Fruit fly (Drosophila melanogaster) whole organism, prepupa: ENCODE data around the gene Ir100a.

Experiments
- CG10669 ChIP-seq: fragments of 200-800 bp; sonication (Bioruptor generic); optimal IDR thresholded peaks from 3 replicates; lab custom pipeline; 2018; ENCODE audit warnings: missing biosample characterization, mild to moderate bottlenecking, missing genetic modification characterization, moderate library complexity
- CG15336 ChIP-seq: fragments of 200-800 bp; sonication (Bioruptor generic); IDR thresholded peaks from 2 replicates; pipeline ENCODE4 v1.3.6; 2022; ENCODE audit warnings: missing biosample characterization, missing genetic modification characterization
- CG16779 ChIP-seq: fragments of 200-800 bp; sonication (Bioruptor generic); optimal IDR thresholded peaks from 3 replicates; lab custom pipeline; 2017; ENCODE audit warnings: missing biosample characterization, mild to moderate bottlenecking, missing genetic modification characterization
- CG31627 ChIP-seq: fragments of 200-800 bp; sonication (Bioruptor generic); optimal IDR thresholded peaks from 3 replicates; lab custom pipeline; 2016; ENCODE audit warnings: missing biosample characterization, missing genetic modification characterization
- Eip93F ChIP-seq: fragments of 200-800 bp; sonication (Bioruptor generic); optimal IDR thresholded peaks from 2 replicates; lab custom pipeline; 2016; ENCODE audit warnings: missing biosample characterization, mild to moderate bottlenecking, missing genetic modification characterization
- Sox14 ChIP-seq: fragments of 200-800 bp; sonication (Bioruptor generic); optimal IDR thresholded peaks from 3 replicates; lab custom pipeline; 2016; ENCODE audit warnings: missing biosample characterization, missing genetic modification characterization
- cyc ChIP-seq: fragments of 200-800 bp; sonication (Bioruptor generic); optimal IDR thresholded peaks from 3 replicates; lab custom pipeline; 2016; ENCODE audit warnings: missing biosample characterization, missing genetic modification characterization
- lz ChIP-seq: fragments of 200-800 bp; sonication (Bioruptor generic); optimal IDR thresholded peaks from 3 replicates; lab custom pipeline; 2016; ENCODE audit warnings: missing biosample characterization, missing genetic modification characterization

DNA sequence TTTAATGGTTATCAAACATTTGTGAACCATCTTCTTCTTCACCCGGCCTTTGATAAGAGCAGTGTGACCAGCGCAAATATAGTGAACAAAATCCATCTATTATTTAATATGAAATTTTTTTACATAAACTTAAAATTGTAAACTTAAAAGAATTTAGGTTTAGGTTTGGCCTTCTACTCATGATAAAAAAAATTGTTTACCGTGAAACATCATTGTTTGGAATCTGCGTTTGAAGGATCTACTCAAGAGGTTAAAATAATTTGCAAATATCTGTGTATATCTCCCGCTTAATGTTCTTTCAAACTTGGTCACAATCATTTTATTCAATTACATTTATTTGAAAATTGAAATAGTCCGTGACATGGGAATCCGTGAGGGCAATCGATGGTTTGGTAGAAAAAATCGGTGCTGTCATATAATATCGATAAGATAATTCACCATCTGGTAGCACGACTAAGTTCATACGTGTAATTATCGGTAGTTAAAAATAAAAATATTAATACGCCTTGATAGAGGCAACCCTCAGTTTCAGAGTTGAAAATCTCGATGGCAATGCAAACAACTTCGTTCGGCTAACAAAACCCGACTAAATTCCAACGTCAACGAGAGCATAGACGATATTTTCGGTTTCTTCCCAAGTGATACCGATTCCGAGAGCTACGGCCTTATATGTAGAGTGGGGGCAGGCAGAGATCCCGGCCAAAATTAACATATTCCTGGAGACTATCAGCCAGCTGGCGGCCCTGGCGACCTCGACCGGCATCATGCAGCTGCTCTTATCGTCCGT is 28.8 kb upstream of the Ir100a start, which contains the start of the genes betaGlu and sip3:
- no peak for TF ChIP-seq lz (GFP tag; lab: Kevin White, UChicago)
- TF ChIP-seq CG16779 (tag; lab: Kevin White, UChicago): no peak
- TF ChIP-seq CG10669 (GFP tag; lab: Kevin White, UChicago): no peak
- peak; percentile 40 for TF ChIP-seq Sox14 (GFP tag; lab: Kevin White, UChicago)
- TF ChIP-seq cyc: peak; percentile 12
- TF ChIP-seq CG15336 (GFP tag; lab: Robert Waterston, UW): no peak
- peak; percentile 26 for TF ChIP-seq CG31627 (GFP tag; lab: Kevin White, UChicago)
- TF ChIP-seq Eip93F (GFP tag; lab: Kevin White, UChicago): no peak
